Worm (Caenorhabditis elegans): ENCODE measurements around the gene lgc-50.

DNA sequence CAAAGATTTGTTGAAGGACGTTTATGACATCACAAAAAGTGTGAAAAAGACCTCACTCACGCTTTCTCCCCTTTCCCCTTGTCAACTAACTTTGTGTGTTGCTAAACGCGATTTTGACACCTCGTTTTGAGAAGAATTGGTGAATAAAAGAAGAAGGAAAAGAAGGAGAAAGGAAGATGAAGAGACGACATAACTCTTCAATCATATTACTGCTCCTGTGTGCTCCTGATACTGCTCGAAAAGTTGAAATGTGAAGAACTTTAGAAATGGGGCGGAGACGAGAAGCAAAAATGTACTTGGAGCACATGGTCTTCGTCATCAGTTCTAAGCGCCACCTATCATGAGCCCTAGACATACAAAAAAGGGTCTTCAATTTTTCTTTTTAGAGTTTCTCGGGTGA is 3.8 kb upstream of the lgc-50 start:
- TF ChIP-seq cey-2 (tag; optimal IDR thresholded peaks at IDR 0.05; ENCODE audit: borderline replicate concordance, insufficient read depth) (no peak), skn-1 (tag; optimal IDR thresholded peaks at IDR 0.05) (no peak), lin-13 (GFP tag; optimal IDR thresholded peaks at IDR 0.05) (no peak), set-16 (GFP tag; IDR thresholded peaks at IDR 0.05) (no peak), lin-39 (tag; optimal IDR thresholded peaks at IDR 0.05) (no peak)
